Fruit fly (Drosophila melanogaster) whole organism, embryonic: ENCODE measurements around the gene Gycbeta100B.

Source experiments
- Abd-B ChIP-seq: fragments of 200-800 bp; sonication (Bioruptor generic); optimal IDR thresholded peaks from 2 replicates; lab custom pipeline; 2018; ENCODE audit warnings: missing biosample characterization, mild to moderate bottlenecking, missing genetic modification characterization, moderate library complexity
- Antp ChIP-seq: fragments of 200-800 bp; sonication (Bioruptor generic); optimal IDR thresholded peaks from 3 replicates; lab custom pipeline; 2016; ENCODE audit warnings: missing biosample characterization, missing genetic modification characterization
- Bdp1 ChIP-seq: fragments of 200-800 bp; sonication (Bioruptor generic); optimal IDR thresholded peaks from 3 replicates; lab custom pipeline; 2016; ENCODE audit warnings: missing biosample characterization, missing genetic modification characterization
- Blimp-1 ChIP-seq: fragments of 200-800 bp; sonication (Bioruptor generic); optimal IDR thresholded peaks from 3 replicates; lab custom pipeline; 2018; ENCODE audit warnings: missing biosample characterization, missing genetic modification characterization, mild to moderate bottlenecking, moderate library complexity, missing genetic modification reagents
- CG10147 ChIP-seq: fragments of 200-800 bp; sonication (Bioruptor generic); optimal IDR thresholded peaks from 2 replicates; lab custom pipeline; 2019; ENCODE audit warnings: missing biosample characterization, mild to moderate bottlenecking, missing genetic modification characterization, moderate library complexity
- CG10267 ChIP-seq: fragments of 200-800 bp; sonication (Bioruptor generic); optimal IDR thresholded peaks from 2 replicates; lab custom pipeline; 2018; ENCODE audit warnings: missing biosample characterization, mild to moderate bottlenecking, missing genetic modification characterization, moderate library complexity
- CG10462 ChIP-seq: fragments of 200-800 bp; sonication (Bioruptor generic); optimal IDR thresholded peaks from 2 replicates; lab custom pipeline; 2016; ENCODE audit warnings: missing biosample characterization, missing genetic modification characterization
- CG12744 ChIP-seq: fragments of 200-800 bp; sonication (Bioruptor generic); optimal IDR thresholded peaks from 2 replicates; lab custom pipeline; 2016; ENCODE audit warnings: missing biosample characterization, missing genetic modification characterization
- CG12942 ChIP-seq: fragments of 200-800 bp; sonication (Bioruptor generic); optimal IDR thresholded peaks from 3 replicates; lab custom pipeline; 2016; ENCODE audit warnings: missing biosample characterization, missing genetic modification characterization
- CG16863 ChIP-seq: fragments of 200-800 bp; sonication (Bioruptor generic); optimal IDR thresholded peaks from 3 replicates; lab custom pipeline; 2016; ENCODE audit warnings: missing biosample characterization, missing genetic modification characterization
- CG17385 ChIP-seq: fragments of 200-800 bp; sonication (Bioruptor generic); optimal IDR thresholded peaks from 3 replicates; lab custom pipeline; 2018; ENCODE audit warnings: missing biosample characterization, mild to moderate bottlenecking, missing genetic modification characterization
- CG2116 ChIP-seq: fragments of 200-800 bp; sonication (Bioruptor generic); optimal IDR thresholded peaks from 3 replicates; lab custom pipeline; 2018; ENCODE audit warnings: missing biosample characterization, mild to moderate bottlenecking, missing genetic modification characterization
- CG2199 ChIP-seq: fragments of 200-800 bp; sonication (Bioruptor generic); IDR thresholded peaks from 3 replicates; pipeline ENCODE4 v1.3.6; 2022; ENCODE audit warnings: missing biosample characterization, missing genetic modification characterization
- CG2202 ChIP-seq: fragments of 200-800 bp; sonication (Bioruptor generic); optimal IDR thresholded peaks from 2 replicates; lab custom pipeline; 2018; ENCODE audit warnings: missing biosample characterization, mild to moderate bottlenecking, missing genetic modification characterization
- CG2712 ChIP-seq: fragments of 200-800 bp; optimal IDR thresholded peaks from 3 replicates; lab custom pipeline; 2019; ENCODE audit warnings: missing biosample characterization, mild to moderate bottlenecking, missing genetic modification characterization, moderate library complexity
- CG3838 ChIP-seq: fragments of 200-800 bp; sonication (Bioruptor generic); optimal IDR thresholded peaks from 3 replicates; lab custom pipeline; 2016; ENCODE audit warnings: missing biosample characterization, missing genetic modification characterization
- CG3995 ChIP-seq: fragments of 200-800 bp; sonication (Bioruptor generic); optimal IDR thresholded peaks from 3 replicates; lab custom pipeline; 2016; ENCODE audit warnings: missing biosample characterization, missing genetic modification characterization
- CG6175 ChIP-seq: fragments of 200-800 bp; sonication (Bioruptor generic); IDR thresholded peaks from 3 replicates; pipeline ENCODE4 v1.3.6; 2022; ENCODE audit warnings: missing biosample characterization, missing genetic modification characterization
- CG7839 ChIP-seq: fragments of 200-800 bp; sonication (Bioruptor generic); optimal IDR thresholded peaks from 3 replicates; lab custom pipeline; 2018; ENCODE audit warnings: missing biosample characterization, mild to moderate bottlenecking, missing genetic modification characterization, moderate library complexity
- CG9609 ChIP-seq: fragments of 200-800 bp; sonication (Bioruptor generic); optimal IDR thresholded peaks from 3 replicates; lab custom pipeline; 2016; ENCODE audit warnings: missing biosample characterization, missing genetic modification characterization
- Chrac-16 ChIP-seq: fragments of 200-800 bp; sonication (Bioruptor generic); optimal IDR thresholded peaks from 3 replicates; lab custom pipeline; 2016; ENCODE audit warnings: missing biosample characterization, missing genetic modification characterization
- Doc3 ChIP-seq: fragments of 200-800 bp; sonication (Bioruptor generic); IDR thresholded peaks from 3 replicates; pipeline ENCODE4 v1.3.6; 2022; ENCODE audit warnings: missing biosample characterization, missing genetic modification characterization; ENCODE audit not compliant: partially characterized antibody
- Kr ChIP-seq: fragments of 200-800 bp; sonication (Bioruptor generic); optimal IDR thresholded peaks from 2 replicates; lab custom pipeline; 2017; ENCODE audit warnings: missing biosample characterization, mild to moderate bottlenecking, missing genetic modification characterization
- Mrtf ChIP-seq: fragments of 200-800 bp; sonication (Bioruptor generic); IDR thresholded peaks from 3 replicates; pipeline ENCODE4 v1.3.6; 2022; ENCODE audit warnings: missing biosample characterization, missing genetic modification characterization
- Poxn ChIP-seq: fragments of 200-800 bp; sonication (Bioruptor generic); IDR thresholded peaks from 2 replicates; pipeline ENCODE4 v1.3.6; 2022; ENCODE audit warnings: missing biosample characterization, missing genetic modification characterization
- Spps ChIP-seq: fragments of 200-800 bp; sonication (Bioruptor generic); optimal IDR thresholded peaks from 2 replicates; lab custom pipeline; 2018; ENCODE audit warnings: missing biosample characterization, mild to moderate bottlenecking, missing genetic modification characterization
- Xrp1 ChIP-seq: fragments of 200-800 bp; sonication (Bioruptor generic); IDR thresholded peaks from 2 replicates; pipeline ENCODE4 v1.3.6; 2022; ENCODE audit warnings: missing biosample characterization, missing genetic modification characterization
- al ChIP-seq: fragments of 200-800 bp; sonication (Bioruptor generic); IDR thresholded peaks from 2 replicates; pipeline ENCODE4 v1.3.6; 2022; ENCODE audit warnings: missing biosample characterization, missing genetic modification characterization
- az2 ChIP-seq: fragments of 200-800 bp; sonication (Bioruptor generic); optimal IDR thresholded peaks from 3 replicates; lab custom pipeline; 2016; ENCODE audit warnings: missing biosample characterization, missing genetic modification characterization
- br ChIP-seq: fragments of >200 bp; optimal IDR thresholded peaks from 2 replicates; lab custom pipeline; 2017
- btn ChIP-seq: fragments of 200-800 bp; sonication (Bioruptor generic); optimal IDR thresholded peaks from 2 replicates; lab custom pipeline; 2016; ENCODE audit warnings: missing biosample characterization, missing genetic modification characterization
- crc ChIP-seq: fragments of 200-800 bp; sonication (Bioruptor generic); optimal IDR thresholded peaks from 2 replicates; lab custom pipeline; 2016; ENCODE audit warnings: missing biosample characterization, missing genetic modification characterization
- cwo ChIP-seq: fragments of 200-800 bp; sonication (Bioruptor generic); optimal IDR thresholded peaks from 3 replicates; lab custom pipeline; 2017; ENCODE audit warnings: missing biosample characterization, missing genetic modification characterization, mild to moderate bottlenecking, moderate library complexity, missing genetic modification reagents
- dati ChIP-seq: fragments of 200-800 bp; sonication (Bioruptor generic); IDR thresholded peaks from 2 replicates; pipeline ENCODE4 v1.3.6; 2022; ENCODE audit warnings: missing biosample characterization, missing genetic modification characterization
- ewg ChIP-seq: fragments of 200-800 bp; sonication (Bioruptor generic); optimal IDR thresholded peaks from 3 replicates; lab custom pipeline; 2017; ENCODE audit warnings: mild to moderate bottlenecking, missing biosample characterization, missing genetic modification reagents, missing genetic modification characterization
- fru ChIP-seq: fragments of >200 bp; optimal IDR thresholded peaks from 2 replicates; lab custom pipeline; 2017
- fu2 ChIP-seq: fragments of 200-800 bp; sonication (Bioruptor generic); optimal IDR thresholded peaks from 2 replicates; lab custom pipeline; 2016; ENCODE audit warnings: missing biosample characterization, missing genetic modification characterization
- gce ChIP-seq: fragments of 200-800 bp; sonication (Bioruptor generic); IDR thresholded peaks from 3 replicates; pipeline ENCODE4 v1.3.6; 2022; ENCODE audit warnings: missing biosample characterization, missing genetic modification characterization
- lab ChIP-seq: fragments of 200-800 bp; sonication (Bioruptor generic); optimal IDR thresholded peaks from 3 replicates; lab custom pipeline; 2017; ENCODE audit warnings: missing biosample characterization, missing genetic modification characterization, mild to moderate bottlenecking, moderate library complexity, missing genetic modification reagents
- odd ChIP-seq: fragments of 200-800 bp; sonication (Bioruptor generic); optimal IDR thresholded peaks from 2 replicates; lab custom pipeline; 2017; ENCODE audit warnings: missing biosample characterization, mild to moderate bottlenecking, missing genetic modification characterization
- onecut ChIP-seq: fragments of 200-800 bp; sonication (Bioruptor generic); IDR thresholded peaks from 2 replicates; pipeline ENCODE4 v1.3.6; 2022; ENCODE audit warnings: missing biosample characterization, missing genetic modification characterization
- pan ChIP-seq, 4 experiments: fragments of >200 bp in 3 of 4; fragments of 200-800 bp in 1 of 4; sonication (Bioruptor generic) in 1 of 4; optimal IDR thresholded peaks in 3 of 4; IDR thresholded peaks in 1 of 4; 2 replicates each; pipeline versions ENCODE4 v1.3.6 to Lab custom; 2017 to 2022; ENCODE audit warnings: missing biosample characterization in 2 of 4, missing genetic modification characterization in 2 of 4, mixed read lengths in 1 of 4
- psq ChIP-seq: fragments of 200-800 bp; sonication (Bioruptor generic); optimal IDR thresholded peaks from 2 replicates; lab custom pipeline; 2017; ENCODE audit warnings: missing biosample characterization, missing genetic modification characterization
- pzg ChIP-seq: fragments of 200-800 bp; sonication (Bioruptor generic); optimal IDR thresholded peaks from 3 replicates; lab custom pipeline; 2018; ENCODE audit warnings: missing biosample characterization, mild to moderate bottlenecking, missing genetic modification characterization, moderate library complexity
- sc ChIP-seq, 3 experiments: fragments of >200 bp in 2 of 3; fragments of 200-800 bp in 1 of 3; sonication (Bioruptor generic) in 1 of 3; optimal IDR thresholded peaks; 2 replicates in 2 of 3; 3 replicates in 1 of 3; lab custom pipeline; 2017; ENCODE audit warnings: mild to moderate bottlenecking in 1 of 3, missing biosample characterization in 1 of 3, missing genetic modification characterization in 1 of 3, missing genetic modification reagents in 1 of 3
- sima ChIP-seq: fragments of 200-800 bp; sonication (Bioruptor generic); optimal IDR thresholded peaks from 2 replicates; lab custom pipeline; 2016; ENCODE audit warnings: missing biosample characterization, missing genetic modification characterization
- sisA ChIP-seq: fragments of 200-800 bp; sonication (Bioruptor generic); IDR thresholded peaks from 2 replicates; pipeline ENCODE4 v1.3.6; 2022; ENCODE audit warnings: missing biosample characterization, missing genetic modification characterization
- sqz ChIP-seq: fragments of 200-800 bp; sonication (Bioruptor generic); optimal IDR thresholded peaks from 3 replicates; lab custom pipeline; 2018; ENCODE audit warnings: missing biosample characterization, mild to moderate bottlenecking, missing genetic modification characterization
- trh ChIP-seq: fragments of 200-800 bp; sonication (Bioruptor generic); optimal IDR thresholded peaks from 2 replicates; lab custom pipeline; 2016; ENCODE audit warnings: missing biosample characterization, missing genetic modification characterization
- vnd ChIP-seq: fragments of 200-800 bp; sonication (Bioruptor generic); IDR thresholded peaks from 3 replicates; pipeline ENCODE4 v1.3.6; 2022; ENCODE audit warnings: missing biosample characterization, missing genetic modification characterization; ENCODE audit not compliant: partially characterized antibody
- wdn ChIP-seq: fragments of 200-800 bp; sonication (Bioruptor generic); IDR thresholded peaks from 2 replicates; pipeline ENCODE4 v1.3.6; 2022; ENCODE audit warnings: missing biosample characterization, missing genetic modification characterization

The Gycbeta100B gene

dm6 chr3R:31168968-31169367, 34.8 kb downstream of the Gycbeta100B start, which contains the start of gene stops (continued):
- TF ChIP-seq ewg (GFP tag; lab: Kevin White, UChicago) = peak; percentile 41
- peak; percentile 26 for TF ChIP-seq onecut
- no peak for TF ChIP-seq sc (optimal IDR thresholded peaks at IDR 0.05; lab: Kevin White, UChicago)
- peak; percentile 64 for TF ChIP-seq sc (GFP tag; optimal IDR thresholded peaks at IDR 0.05; lab: Kevin White, UChicago)
- TF ChIP-seq Chrac-16 (GFP tag; lab: Kevin White, UChicago) = no peak
- no peak for TF ChIP-seq sima (GFP tag; lab: Kevin White, UChicago)
- TF ChIP-seq CG3838 (GFP tag; lab: Kevin White, UChicago) = no peak
- peak; percentile 44 for TF ChIP-seq Xrp1
- peak; percentile 57 for TF ChIP-seq CG16863 (GFP tag; lab: Kevin White, UChicago)
- no peak for TF ChIP-seq Spps (tag; lab: Kevin White, UChicago)
- TF ChIP-seq CG7839 = peak; percentile 19
- peak; percentile 5 for TF ChIP-seq Antp
- no peak for TF ChIP-seq Abd-B
- no peak for TF ChIP-seq fru
- TF ChIP-seq Doc3 (GFP tag; lab: Robert Waterston, UW) = no peak
- TF ChIP-seq dati = no peak
- no peak for TF ChIP-seq al
- TF ChIP-seq vnd = no peak
- no peak for TF ChIP-seq CG3995 (GFP tag; lab: Kevin White, UChicago)
- TF ChIP-seq az2 = no peak
- TF ChIP-seq CG2202 (tag; lab: Kevin White, UChicago) = peak; percentile 57
- TF ChIP-seq CG2712 (tag; lab: Kevin White, UChicago) = no peak
- TF ChIP-seq Poxn (GFP tag; lab: Robert Waterston, UW) = no peak
- TF ChIP-seq br = no peak
- TF ChIP-seq Blimp-1 (GFP tag; lab: Kevin White, UChicago) = no peak
- no peak for TF ChIP-seq Kr (GFP tag; lab: Kevin White, UChicago)
- TF ChIP-seq CG10462 (GFP tag; lab: Kevin White, UChicago) = no peak
- TF ChIP-seq lab (GFP tag; lab: Kevin White, UChicago) = peak; percentile 33
- no peak for TF ChIP-seq CG10267 (tag; lab: Kevin White, UChicago)
- TF ChIP-seq Mrtf (GFP tag; lab: Robert Waterston, UW) = no peak
- TF ChIP-seq pzg = no peak
- peak; percentile 46 for TF ChIP-seq CG17385 (GFP tag; lab: Kevin White, UChicago)
- peak; percentile 50 for TF ChIP-seq sqz
- peak; percentile 17 for TF ChIP-seq Bdp1
- no peak for TF ChIP-seq wdn (GFP tag; lab: Robert Waterston, UW)
- TF ChIP-seq crc = peak; percentile 10
- no peak for TF ChIP-seq btn (GFP tag; lab: Kevin White, UChicago)
- no peak for TF ChIP-seq CG9609 (GFP tag; lab: Kevin White, UChicago)
- no peak for TF ChIP-seq CG6175
- no peak for TF ChIP-seq cwo (GFP tag; lab: Kevin White, UChicago)
- no peak for TF ChIP-seq CG12744 (GFP tag; lab: Kevin White, UChicago)
- 0 out of 3 replicates have a peak, but pooled peaks have one; percentile 29 for TF ChIP-seq gce (GFP tag; lab: Robert Waterston, UW)
- TF ChIP-seq trh (GFP tag; lab: Kevin White, UChicago) = peak; percentile 29
- no peak for TF ChIP-seq CG10147
- TF ChIP-seq odd = peak; percentile 19
- TF ChIP-seq pan (optimal IDR thresholded peaks at IDR 0.05; lab: Kevin White, UChicago) = no peak
- TF ChIP-seq pan (GFP tag; optimal IDR thresholded peaks at IDR 0.05 in 1 of 2, IDR thresholded peaks at IDR 0.05 in 1 of 2) = peak in 1 of 2 experiments; percentile 23
- TF ChIP-seq CG2199 (GFP tag; lab: Robert Waterston, UW) = no peak
- no peak for TF ChIP-seq sisA
- peak; percentile 42 for TF ChIP-seq CG12942 (GFP tag; lab: Kevin White, UChicago)
- no peak for TF ChIP-seq fu2 (GFP tag; lab: Kevin White, UChicago)
- TF ChIP-seq psq = no peak
- TF ChIP-seq CG2116 (GFP tag; lab: Kevin White, UChicago) = peak; percentile 5
